Fruit fly (Drosophila melanogaster): ENCODE data around the gene atk.

DNA sequence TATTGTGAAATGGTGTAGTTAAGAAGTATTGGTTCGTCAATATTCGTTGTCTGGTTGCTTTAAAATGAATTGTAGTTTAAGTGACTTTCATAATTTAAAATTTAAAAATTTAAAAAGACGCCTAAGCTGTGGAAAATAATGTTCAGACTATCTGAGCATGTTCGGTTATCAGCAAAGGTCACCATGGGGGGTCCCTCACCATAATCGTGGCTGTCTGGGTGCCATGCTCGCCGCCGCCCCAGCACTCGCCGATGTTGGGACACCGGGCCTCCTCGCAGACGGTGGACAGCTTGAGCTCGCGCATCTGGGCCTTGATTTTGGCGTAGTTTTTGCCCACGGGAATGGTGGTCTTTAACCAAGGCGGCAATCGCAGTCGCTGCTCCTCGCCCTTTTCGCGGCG is 33.0 kb downstream of the atk start:
- no peak for TF ChIP-seq dsx (GFP tag; optimal IDR thresholded peaks at IDR 0.05; ENCODE audit: poor library complexity, severe bottlenecking)
- TF ChIP-seq Sox102F (GFP tag; optimal IDR thresholded peaks at IDR 0.05): no peak
- TF ChIP-seq CG9139 (GFP tag; optimal IDR thresholded peaks at IDR 0.05): no peak
- TF ChIP-seq CG6854 (GFP tag; optimal IDR thresholded peaks at IDR 0.05): no peak
- no peak for TF ChIP-seq spab (GFP tag; optimal IDR thresholded peaks at IDR 0.05)
- no peak for TF ChIP-seq fd85E (GFP tag; optimal IDR thresholded peaks at IDR 0.05)
